Fruit fly (Drosophila melanogaster): ENCODE measurements around the gene tra.

DNA sequence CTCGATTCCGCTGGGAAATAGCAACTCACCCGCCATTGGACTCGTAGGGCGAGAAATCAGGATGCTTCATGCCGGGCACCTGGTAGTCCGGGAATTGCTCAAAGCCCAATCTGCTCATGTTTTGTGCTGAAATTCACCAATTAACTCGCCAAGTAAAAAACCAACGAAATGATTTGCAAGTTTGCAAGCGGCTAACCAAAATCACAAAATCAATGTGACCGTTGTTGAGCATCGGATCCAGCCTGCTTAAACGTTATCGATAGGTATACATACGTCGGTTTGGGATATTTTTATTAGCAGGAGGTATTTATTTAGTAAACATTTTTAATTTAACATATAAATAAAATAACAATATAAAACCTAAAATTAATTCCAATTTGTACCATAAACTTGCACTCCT is 19.4 kb upstream of the tra start, which contains the start of gene Prosbeta6:
- no peak for TF ChIP-seq usp (GFP tag; optimal IDR thresholded peaks at IDR 0.05)
- no peak for TF ChIP-seq CG8478 (optimal IDR thresholded peaks at IDR 0.05)
- TF ChIP-seq pan (optimal IDR thresholded peaks at IDR 0.05) = no peak
